Worm (Caenorhabditis elegans): ENCODE measurements around the gene nfyc-1.

DNA sequence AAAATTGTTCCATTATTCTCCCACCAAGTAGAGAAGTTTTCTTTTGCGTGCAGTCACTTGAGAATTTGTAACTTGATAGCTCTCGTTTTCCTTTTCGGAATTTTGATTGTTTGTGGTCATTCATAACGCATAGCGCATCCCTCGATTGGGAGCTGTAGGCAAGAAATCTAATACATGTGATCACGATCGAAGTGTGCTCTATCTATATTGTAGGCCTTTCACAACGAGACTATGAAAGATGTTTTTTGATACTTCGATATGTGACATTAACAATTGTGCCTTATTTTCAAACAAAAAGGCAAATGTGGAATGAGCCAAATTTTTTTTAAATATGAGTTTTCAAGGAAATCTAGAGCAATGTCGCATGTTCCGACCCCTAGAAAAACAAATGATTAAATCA lies 32.1 kb downstream of the nfyc-1 start:
- no peak for TF ChIP-seq M03D4.4 (tag; optimal IDR thresholded peaks at IDR 0.05)
- TF ChIP-seq nhr-28 (tag; optimal IDR thresholded peaks at IDR 0.05), result no peak
- no peak for TF ChIP-seq lin-13 (tag; optimal IDR thresholded peaks at IDR 0.05)
- TF ChIP-seq mab-5 (tag; optimal IDR thresholded peaks at IDR 0.05), result no peak
- TF ChIP-seq elt-1 (tag; optimal IDR thresholded peaks at IDR 0.05; ENCODE audit: borderline replicate concordance, insufficient read depth), result no peak
- no peak for TF ChIP-seq unc-62 (GFP tag; optimal IDR thresholded peaks at IDR 0.05)
- no peak for TF ChIP-seq pha-4 (tag; optimal IDR thresholded peaks at IDR 0.05)
- TF ChIP-seq ham-2 (GFP tag; optimal IDR thresholded peaks at IDR 0.05), result no peak
- no peak for TF ChIP-seq snpc-4 (tag; optimal IDR thresholded peaks at IDR 0.05)
- no peak for TF ChIP-seq unc-39 (tag; optimal IDR thresholded peaks at IDR 0.05)
